Fruit fly (Drosophila melanogaster): ENCODE measurements around the gene XNP.

DNA sequence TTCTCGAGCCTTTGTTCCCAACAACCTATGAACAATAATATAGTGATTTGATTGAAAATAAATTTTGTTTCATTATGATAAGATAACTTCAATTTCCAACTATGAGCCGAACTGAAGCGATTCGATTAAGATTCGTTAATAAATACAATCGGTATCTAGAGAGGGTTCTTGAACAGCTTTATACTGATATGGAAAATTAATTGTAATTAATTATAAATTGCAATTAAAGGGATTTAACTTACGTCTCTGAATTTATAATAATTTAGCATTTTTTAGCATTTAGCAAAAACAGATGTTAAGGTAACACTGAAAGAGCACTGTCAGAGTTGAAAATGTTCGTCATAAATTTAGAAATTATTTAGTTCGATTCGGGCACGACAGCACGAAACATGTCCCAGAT lies 23.3 kb upstream of the XNP start, which contains the start of gene CG5111:
- no peak for TF ChIP-seq Myc (optimal IDR thresholded peaks at IDR 0.05)
- TF ChIP-seq Sin3A (optimal IDR thresholded peaks at IDR 0.05), result no peak
- TF ChIP-seq ttk (optimal IDR thresholded peaks at IDR 0.05), result no peak
